Fruit fly (Drosophila melanogaster) whole organism, embryonic: ENCODE measurements around the gene RSG7.

Source experiments
- Ada2b ChIP-seq: fragments of 200-800 bp; sonication (Bioruptor generic); IDR thresholded peaks from 2 replicates; pipeline ENCODE4 v1.3.6; 2022; ENCODE audit warnings: missing biosample characterization, missing genetic modification characterization
- Awh ChIP-seq: fragments of 200-800 bp; sonication (Bioruptor generic); IDR thresholded peaks from 2 replicates; pipeline ENCODE4, ENCODE4 v1.3.6; 2022; ENCODE audit warnings: missing biosample characterization, missing genetic modification characterization
- CG11696 ChIP-seq: fragments of 200-800 bp; sonication (Bioruptor generic); IDR thresholded peaks from 2 replicates; pipeline ENCODE4 v1.3.6; 2022; ENCODE audit warnings: missing biosample characterization, missing genetic modification characterization
- CG12769 ChIP-seq: fragments of 200-800 bp; sonication (Bioruptor generic); optimal IDR thresholded peaks from 2 replicates; lab custom pipeline; 2019; ENCODE audit warnings: missing biosample characterization, mild to moderate bottlenecking, missing genetic modification characterization, moderate library complexity
- CG13894 ChIP-seq: fragments of 200-800 bp; sonication (Bioruptor generic); optimal IDR thresholded peaks from 3 replicates; lab custom pipeline; 2018; ENCODE audit warnings: missing biosample characterization, mild to moderate bottlenecking, missing genetic modification characterization, moderate library complexity
- CG15514 ChIP-seq: fragments of 200-800 bp; sonication (Bioruptor generic); optimal IDR thresholded peaks from 3 replicates; lab custom pipeline; 2017; ENCODE audit warnings: missing biosample characterization, missing genetic modification characterization, mild to moderate bottlenecking, moderate library complexity, missing genetic modification reagents
- CG16863 ChIP-seq: fragments of 200-800 bp; sonication (Bioruptor generic); optimal IDR thresholded peaks from 3 replicates; lab custom pipeline; 2016; ENCODE audit warnings: missing biosample characterization, missing genetic modification characterization
- CG18764 ChIP-seq: fragments of 200-800 bp; sonication (Bioruptor generic); optimal IDR thresholded peaks from 3 replicates; lab custom pipeline; 2016; ENCODE audit warnings: missing biosample characterization, missing genetic modification characterization
- CG2199 ChIP-seq: fragments of 200-800 bp; sonication (Bioruptor generic); IDR thresholded peaks from 3 replicates; pipeline ENCODE4 v1.3.6; 2022; ENCODE audit warnings: missing biosample characterization, missing genetic modification characterization
- CG2678 ChIP-seq: fragments of 200-800 bp; sonication (Bioruptor generic); optimal IDR thresholded peaks from 3 replicates; lab custom pipeline; 2019; ENCODE audit warnings: missing biosample characterization, mild to moderate bottlenecking, missing genetic modification characterization, moderate library complexity
- CG31365 ChIP-seq: fragments of 200-800 bp; sonication (Bioruptor generic); optimal IDR thresholded peaks from 2 replicates; lab custom pipeline; 2018; ENCODE audit warnings: missing biosample characterization, mild to moderate bottlenecking, missing genetic modification characterization
- CG34376 ChIP-seq: fragments of 200-800 bp; sonication (Bioruptor generic); optimal IDR thresholded peaks from 2 replicates; lab custom pipeline; 2018; ENCODE audit warnings: missing biosample characterization, mild to moderate bottlenecking, missing genetic modification characterization
- CG7963 ChIP-seq: fragments of 200-800 bp; sonication (Bioruptor generic); IDR thresholded peaks from 3 replicates; pipeline ENCODE4 v1.3.6; 2022; ENCODE audit warnings: missing biosample characterization, missing genetic modification characterization; ENCODE audit not compliant: partially characterized antibody
- CG8944 ChIP-seq: fragments of 200-800 bp; sonication (Bioruptor generic); optimal IDR thresholded peaks from 3 replicates; lab custom pipeline; 2016; ENCODE audit warnings: missing biosample characterization, missing genetic modification characterization
- Camta ChIP-seq: fragments of 200-800 bp; sonication (Bioruptor generic); optimal IDR thresholded peaks from 2 replicates; lab custom pipeline; 2016; ENCODE audit warnings: missing biosample characterization, missing genetic modification characterization
- D19B ChIP-seq: fragments of 200-800 bp; sonication (Bioruptor generic); optimal IDR thresholded peaks from 2 replicates; lab custom pipeline; 2017; ENCODE audit warnings: missing biosample characterization, mild to moderate bottlenecking, missing genetic modification characterization
- Dref ChIP-seq: fragments of 200-800 bp; sonication (Bioruptor generic); IDR thresholded peaks from 2 replicates; pipeline ENCODE4 v1.3.6; 2022; ENCODE audit warnings: missing biosample characterization, missing genetic modification characterization
- HLH3B ChIP-seq: fragments of 200-800 bp; sonication (Bioruptor generic); IDR thresholded peaks from 2 replicates; pipeline ENCODE4 v1.3.6; 2022; ENCODE audit warnings: missing biosample characterization, missing genetic modification characterization
- HLH4C ChIP-seq: fragments of 200-800 bp; sonication (Bioruptor generic); IDR thresholded peaks from 3 replicates; pipeline ENCODE4 v1.3.6; 2022; ENCODE audit warnings: missing biosample characterization, missing genetic modification characterization; ENCODE audit not compliant: partially characterized antibody
- Lhr ChIP-seq: fragments of 200-800 bp; sonication (Bioruptor generic); optimal IDR thresholded peaks from 3 replicates; lab custom pipeline; 2017; ENCODE audit warnings: mild to moderate bottlenecking, missing biosample characterization, missing genetic modification reagents, missing genetic modification characterization
- Med ChIP-seq: fragments of 200-800 bp; sonication (Bioruptor generic); peaks from one replicate; lab custom pipeline; 2016; ENCODE audit warnings: missing biosample characterization, missing genetic modification characterization, mild to moderate bottlenecking, inconsistent platforms, moderate library complexity
- NfI ChIP-seq: fragments of 200-800 bp; sonication (Bioruptor generic); optimal IDR thresholded peaks from 3 replicates; lab custom pipeline; 2018; ENCODE audit warnings: missing biosample characterization, mild to moderate bottlenecking, missing genetic modification characterization, moderate library complexity
- Oaz ChIP-seq: fragments of 200-800 bp; sonication (Bioruptor generic); IDR thresholded peaks from 2 replicates; pipeline ENCODE4 v1.3.6; 2022; ENCODE audit warnings: missing biosample characterization, missing genetic modification characterization
- Pdp1 ChIP-seq, 2 experiments: fragments of 200-800 bp; sonication (Bioruptor generic); optimal IDR thresholded peaks; 3 replicates each; lab custom pipeline; 2016; ENCODE audit warnings: missing biosample characterization in 2 of 2, missing genetic modification characterization in 2 of 2, mild to moderate bottlenecking in 1 of 2, moderate library complexity in 1 of 2
- Sin3A ChIP-seq: fragments of >200 bp; optimal IDR thresholded peaks from 2 replicates; lab custom pipeline; 2018
- Taf1 ChIP-seq: fragments of 200-800 bp; sonication (Bioruptor generic); IDR thresholded peaks from 2 replicates; pipeline ENCODE4 v1.3.6; 2022; ENCODE audit warnings: missing biosample characterization, missing genetic modification characterization
- br ChIP-seq: fragments of >200 bp; optimal IDR thresholded peaks from 2 replicates; lab custom pipeline; 2017
- ci ChIP-seq: fragments of 200-800 bp; sonication (Bioruptor generic); IDR thresholded peaks from 3 replicates; pipeline ENCODE4 v1.3.6; 2022; ENCODE audit warnings: missing biosample characterization, missing genetic modification characterization
- crc ChIP-seq: fragments of 200-800 bp; sonication (Bioruptor generic); optimal IDR thresholded peaks from 2 replicates; lab custom pipeline; 2016; ENCODE audit warnings: missing biosample characterization, missing genetic modification characterization
- crol ChIP-seq: fragments of 200-800 bp; sonication (Bioruptor generic); IDR thresholded peaks from 2 replicates; pipeline ENCODE4 v1.3.6; 2022; ENCODE audit warnings: missing biosample characterization, missing genetic modification characterization
- crp ChIP-seq, 2 experiments: fragments of 200-800 bp; sonication (Bioruptor generic); optimal IDR thresholded peaks; 2 replicates in 1 of 2; 3 replicates in 1 of 2; lab custom pipeline; 2017; ENCODE audit warnings: missing biosample characterization in 2 of 2, missing genetic modification characterization in 2 of 2, mild to moderate bottlenecking in 1 of 2, moderate library complexity in 1 of 2
- cwo ChIP-seq: fragments of 200-800 bp; sonication (Bioruptor generic); optimal IDR thresholded peaks from 3 replicates; lab custom pipeline; 2017; ENCODE audit warnings: missing biosample characterization, missing genetic modification characterization, mild to moderate bottlenecking, moderate library complexity, missing genetic modification reagents
- exex ChIP-seq: fragments of 200-800 bp; sonication (Bioruptor generic); optimal IDR thresholded peaks from 4 replicates; lab custom pipeline; 2018; ENCODE audit warnings: missing biosample characterization, mild to moderate bottlenecking, missing genetic modification characterization, moderate library complexity
- eyg ChIP-seq: fragments of 200-800 bp; sonication (Bioruptor generic); optimal IDR thresholded peaks from 3 replicates; lab custom pipeline; 2016; ENCODE audit warnings: missing biosample characterization, missing genetic modification characterization
- gce ChIP-seq: fragments of 200-800 bp; sonication (Bioruptor generic); IDR thresholded peaks from 3 replicates; pipeline ENCODE4 v1.3.6; 2022; ENCODE audit warnings: missing biosample characterization, missing genetic modification characterization
- gcm2 ChIP-seq: fragments of 200-800 bp; sonication (Bioruptor generic); optimal IDR thresholded peaks from 2 replicates; lab custom pipeline; 2016; ENCODE audit warnings: missing biosample characterization, missing genetic modification characterization
- grau ChIP-seq: fragments of 200-800 bp; optimal IDR thresholded peaks from 3 replicates; lab custom pipeline; 2019; ENCODE audit warnings: missing biosample characterization, mild to moderate bottlenecking, missing genetic modification characterization, moderate library complexity
- inv ChIP-seq: fragments of 200-800 bp; sonication (Bioruptor generic); IDR thresholded peaks from 2 replicates; pipeline ENCODE4 v1.3.6; 2022; ENCODE audit warnings: missing biosample characterization, missing genetic modification characterization; ENCODE audit not compliant: partially characterized antibody
- mirr ChIP-seq: fragments of 200-800 bp; sonication (Bioruptor generic); optimal IDR thresholded peaks from 3 replicates; lab custom pipeline; 2018; ENCODE audit warnings: missing biosample characterization, mild to moderate bottlenecking, missing genetic modification characterization
- nerfin-2 ChIP-seq: fragments of 200-800 bp; sonication (Bioruptor generic); IDR thresholded peaks from 2 replicates; pipeline ENCODE4 v1.3.6; 2022; ENCODE audit warnings: missing biosample characterization, missing genetic modification characterization; ENCODE audit not compliant: partially characterized antibody
- pan ChIP-seq, 4 experiments: fragments of >200 bp in 3 of 4; fragments of 200-800 bp in 1 of 4; sonication (Bioruptor generic) in 1 of 4; optimal IDR thresholded peaks in 3 of 4; IDR thresholded peaks in 1 of 4; 2 replicates each; pipeline versions ENCODE4 v1.3.6 to Lab custom; 2017 to 2022; ENCODE audit warnings: missing biosample characterization in 2 of 4, missing genetic modification characterization in 2 of 4, mixed read lengths in 1 of 4
- peb ChIP-seq: fragments of 200-800 bp; sonication (Bioruptor generic); IDR thresholded peaks from 2 replicates; pipeline ENCODE4 v1.3.6; 2022; ENCODE audit warnings: missing biosample characterization, missing genetic modification characterization
- salm ChIP-seq: fragments of 200-800 bp; sonication (Bioruptor generic); optimal IDR thresholded peaks from 2 replicates; lab custom pipeline; 2018; ENCODE audit warnings: missing biosample characterization, mild to moderate bottlenecking, missing genetic modification characterization
- sd ChIP-seq: fragments of 200-800 bp; sonication (Bioruptor generic); optimal IDR thresholded peaks from 3 replicates; lab custom pipeline; 2018; ENCODE audit warnings: missing biosample characterization, mild to moderate bottlenecking, missing genetic modification characterization, moderate library complexity
- sens ChIP-seq: fragments of 200-800 bp; sonication (Bioruptor generic); peaks from one replicate; lab custom pipeline; 2016; ENCODE audit warnings: missing biosample characterization, missing genetic modification characterization
- sug ChIP-seq: fragments of 200-800 bp; optimal IDR thresholded peaks from 2 replicates; lab custom pipeline; 2019; ENCODE audit warnings: missing biosample characterization, mild to moderate bottlenecking, missing genetic modification characterization, moderate library complexity
- tap ChIP-seq: fragments of 200-800 bp; optimal IDR thresholded peaks from 3 replicates; lab custom pipeline; 2019; ENCODE audit warnings: missing biosample characterization, mild to moderate bottlenecking, missing genetic modification characterization, moderate library complexity
- tna ChIP-seq: fragments of 200-800 bp; sonication (Bioruptor generic); IDR thresholded peaks from 2 replicates; pipeline ENCODE4 v1.3.6; 2022; ENCODE audit warnings: missing biosample characterization, missing genetic modification characterization; ENCODE audit not compliant: partially characterized antibody
- vvl ChIP-seq: fragments of 200-800 bp; sonication (Bioruptor generic); IDR thresholded peaks from 2 replicates; pipeline ENCODE4 v1.3.6; 2022; ENCODE audit warnings: missing biosample characterization, missing genetic modification characterization
- wor ChIP-seq: fragments of 200-800 bp; sonication (Bioruptor generic); IDR thresholded peaks from 2 replicates; pipeline ENCODE4 v1.3.6; 2022; ENCODE audit warnings: missing biosample characterization, missing genetic modification characterization

RSG7 gene

dm6 chrX:16837588-16838178 is 6.5 kb downstream of the RSG7 start:
- TF ChIP-seq HLH4C: peak; percentile 58; the same call in 2 of the 3 replicates
- TF ChIP-seq nerfin-2 (GFP tag; lab: Robert Waterston, UW): peak; percentile 53; the same call in 1 of the 2 replicates
- TF ChIP-seq gce: no peak
- 0 out of 3 replicates have a peak, but pooled peaks have one; percentile 16 for TF ChIP-seq CG2199 (GFP tag; lab: Robert Waterston, UW)
- TF ChIP-seq CG34376 (GFP tag; lab: Kevin White, UChicago): peak; percentile 12
- peak; percentile 34 for TF ChIP-seq CG12769 (tag; lab: Kevin White, UChicago)
- no peak for TF ChIP-seq tap
- 0 out of 3 replicates have a peak, but pooled peaks have one; percentile 45 for TF ChIP-seq ci (GFP tag; lab: Robert Waterston, UW)
- TF ChIP-seq br: no peak
- no peak for TF ChIP-seq Ada2b (GFP tag; lab: Robert Waterston, UW)
- peak; percentile 3 for TF ChIP-seq exex (tag; lab: Kevin White, UChicago)
- peak; percentile 1 for TF ChIP-seq CG15514 (GFP tag; lab: Kevin White, UChicago)
- peak; percentile 10 for TF ChIP-seq CG2678 (tag; lab: Kevin White, UChicago)
- peak; percentile 31 for TF ChIP-seq sens (GFP tag; lab: Kevin White, UChicago)
- peak; percentile 79 for TF ChIP-seq CG13894 (tag; lab: Kevin White, UChicago)
- no peak for TF ChIP-seq pan (optimal IDR thresholded peaks at IDR 0.05; lab: Kevin White, UChicago)
- no peak for TF ChIP-seq pan (GFP tag; optimal IDR thresholded peaks at IDR 0.05 in 1 of 2, IDR thresholded peaks at IDR 0.05 in 1 of 2)
- peak; percentile 5 for TF ChIP-seq mirr (GFP tag; lab: Kevin White, UChicago)
- TF ChIP-seq CG8944 (GFP tag; lab: Kevin White, UChicago): no peak
- no peak for TF ChIP-seq vvl (GFP tag; lab: Robert Waterston, UW)
- TF ChIP-seq sd (tag; lab: Kevin White, UChicago): no peak
- TF ChIP-seq NfI (GFP tag; lab: Kevin White, UChicago): no peak
- TF ChIP-seq inv (GFP tag; lab: Robert Waterston, UW): peak; percentile 16; the same call in 1 of the 2 replicates
- no peak for TF ChIP-seq gcm2 (GFP tag; lab: Kevin White, UChicago)
- TF ChIP-seq sug: peak; percentile 42
- TF ChIP-seq CG16863 (GFP tag; lab: Kevin White, UChicago): no peak
- TF ChIP-seq Med (GFP tag; lab: Kevin White, UChicago): peak; percentile 53
- TF ChIP-seq Dref (GFP tag; lab: Robert Waterston, UW): no peak
- no peak for TF ChIP-seq crc (GFP tag; lab: Kevin White, UChicago)
- no peak for TF ChIP-seq HLH3B
- TF ChIP-seq Lhr (GFP tag; lab: Kevin White, UChicago): no peak
- TF ChIP-seq Taf1: 0 out of 2 replicates have a peak, but pooled peaks have one; percentile 18
- peak; percentile 63 for TF ChIP-seq D19B
- peak; percentile 6 for TF ChIP-seq cwo (GFP tag; lab: Kevin White, UChicago)
- TF ChIP-seq Oaz (GFP tag; lab: Robert Waterston, UW): no peak
- peak; percentile 45; the same call in 1 of the 2 replicates for TF ChIP-seq tna
- TF ChIP-seq, all 482 proteins: peak for 19

- TF ChIP-seq sens (GFP tag; lab: Kevin White, UChicago): peak; percentile 60
- peak in 1 of 2 experiments; percentile 71 for TF ChIP-seq Pdp1 (GFP tag; optimal IDR thresholded peaks at IDR 0.05; lab: Kevin White, UChicago)
- TF ChIP-seq Awh (GFP tag; lab: Robert Waterston, UW): no peak
- no peak for TF ChIP-seq tap
- no peak for TF ChIP-seq CG31365
- TF ChIP-seq crp (GFP tag; optimal IDR thresholded peaks at IDR 0.05; lab: Kevin White, UChicago): no peak
- peak; percentile 46 for TF ChIP-seq grau (tag; lab: Kevin White, UChicago)
- no peak for TF ChIP-seq wor
- TF ChIP-seq CG2678 (tag; lab: Kevin White, UChicago): peak; percentile 25
- no peak for TF ChIP-seq Camta (GFP tag; lab: Kevin White, UChicago)
- no peak for TF ChIP-seq CG11696 (GFP tag; lab: Robert Waterston, UW)
- TF ChIP-seq crol: no peak
- TF ChIP-seq Sin3A (lab: Kevin White, UChicago): no peak
- TF ChIP-seq CG18764 (GFP tag; lab: Kevin White, UChicago): no peak
- no peak for TF ChIP-seq salm
- no peak for TF ChIP-seq CG7963 (GFP tag; lab: Robert Waterston, UW)
- no peak for TF ChIP-seq eyg (GFP tag; lab: Kevin White, UChicago)
- TF ChIP-seq peb (GFP tag; lab: Robert Waterston, UW): no peak
Observed at dm6 chrX:16836805-16837333, 7.4 kb downstream of the RSG7 start.
